Worm (Caenorhabditis elegans): Measurements from ENCODE around the gene ZK546.19.
A peak's percentile ranks its signal among the peaks of the same experiment; 100 is the strongest.

The ZK546.19 gene

DNA sequence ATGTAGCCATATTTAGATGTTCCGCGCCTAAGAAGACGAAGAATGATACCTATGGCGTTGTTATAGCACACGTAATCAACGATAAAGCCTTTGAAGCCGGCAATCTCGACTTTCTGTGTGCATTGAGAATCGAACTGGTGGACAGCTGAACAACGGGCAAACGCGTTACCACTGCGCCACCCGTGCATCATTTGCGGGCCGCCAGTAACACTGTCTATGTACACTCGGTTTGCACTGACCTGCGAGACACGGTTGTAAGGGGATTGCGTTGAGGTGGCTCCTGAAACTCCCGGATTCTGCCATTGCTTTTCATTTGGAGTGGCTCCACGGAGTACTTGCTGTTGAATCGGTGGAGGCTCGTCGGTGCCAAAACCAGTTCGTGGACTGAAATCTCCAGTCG, 871 bp downstream of the ZK546.19 start:
- peak; percentile 92 for TF ChIP-seq cnd-1 (tag; optimal IDR thresholded peaks at IDR 0.05)
- no peak for TF ChIP-seq elt-3 (tag; optimal IDR thresholded peaks at IDR 0.05)
- peak; percentile 72 for TF ChIP-seq ceh-43 (GFP tag; optimal IDR thresholded peaks at IDR 0.05)
- TF ChIP-seq bed-3 (GFP tag; optimal IDR thresholded peaks at IDR 0.05) = peak; percentile 58
- TF ChIP-seq nhr-76 (tag; optimal IDR thresholded peaks at IDR 0.05) = peak; percentile 25
- no peak for TF ChIP-seq unc-39 (tag; optimal IDR thresholded peaks at IDR 0.05)
- no peak for TF ChIP-seq nhr-28 (tag; optimal IDR thresholded peaks at IDR 0.05)
- no peak for TF ChIP-seq mep-1 (tag; optimal IDR thresholded peaks at IDR 0.05)
- TF ChIP-seq pha-4 (tag; optimal IDR thresholded peaks at IDR 0.05) = peak; percentile 24
- TF ChIP-seq ceh-39 (tag; optimal IDR thresholded peaks at IDR 0.05) = no peak
- no peak for TF ChIP-seq nhr-237 (tag; optimal IDR thresholded peaks at IDR 0.05)
- TF ChIP-seq nhr-12 (tag; optimal IDR thresholded peaks at IDR 0.05) = no peak
- TF ChIP-seq tbx-8 (GFP tag; optimal IDR thresholded peaks at IDR 0.05) = no peak
- no peak for TF ChIP-seq snpc-4 (tag; optimal IDR thresholded peaks at IDR 0.05)
- TF ChIP-seq drap-1 (GFP tag; optimal IDR thresholded peaks at IDR 0.05) = peak; percentile 86
- TF ChIP-seq lin-13 (tag; optimal IDR thresholded peaks at IDR 0.05) = peak; percentile 57
- peak; percentile 90 for TF ChIP-seq ceh-83 (GFP tag; optimal IDR thresholded peaks at IDR 0.05)
- peak; percentile 75 for TF ChIP-seq sem-2 (GFP tag; optimal IDR thresholded peaks at IDR 0.05)
- TF ChIP-seq hlh-1 (tag; optimal IDR thresholded peaks at IDR 0.05) = no peak
- peak; percentile 40 for TF ChIP-seq flh-1 (GFP tag; optimal IDR thresholded peaks at IDR 0.05)
- TF ChIP-seq M03D4.4 (tag; optimal IDR thresholded peaks at IDR 0.05) = peak; percentile 84
- no peak for TF ChIP-seq zip-8 (tag; optimal IDR thresholded peaks at IDR 0.05)
- TF ChIP-seq ham-2 (GFP tag; optimal IDR thresholded peaks at IDR 0.05) = peak; percentile 90
- no peak for TF ChIP-seq elt-1 (tag; optimal IDR thresholded peaks at IDR 0.05; ENCODE audit: borderline replicate concordance, insufficient read depth)
- no peak for TF ChIP-seq mab-5 (tag; optimal IDR thresholded peaks at IDR 0.05)
- TF ChIP-seq unc-120 (tag; optimal IDR thresholded peaks at IDR 0.05; ENCODE audit: poor library complexity, severe bottlenecking) = peak; percentile 64
- TF ChIP-seq lsy-2 (tag; optimal IDR thresholded peaks at IDR 0.05) = no peak
- TF ChIP-seq ztf-11 (tag; optimal IDR thresholded peaks at IDR 0.05) = no peak
- TF ChIP-seq unc-62 (GFP tag; optimal IDR thresholded peaks at IDR 0.05) = no peak
- peak; percentile 88 for TF ChIP-seq mls-2 (tag; optimal IDR thresholded peaks at IDR 0.05)
- TF ChIP-seq nhr-2 (tag; optimal IDR thresholded peaks at IDR 0.05) = no peak
- peak; percentile 90 for TF ChIP-seq sptf-1 (tag; optimal IDR thresholded peaks at IDR 0.05)
- TF ChIP-seq lin-32 (GFP tag; optimal IDR thresholded peaks at IDR 0.05) = peak; percentile 64
- no peak for TF ChIP-seq ces-1 (GFP tag; optimal IDR thresholded peaks at IDR 0.05)
- no peak for TF ChIP-seq blmp-1 (tag; optimal IDR thresholded peaks at IDR 0.05)

DNA sequence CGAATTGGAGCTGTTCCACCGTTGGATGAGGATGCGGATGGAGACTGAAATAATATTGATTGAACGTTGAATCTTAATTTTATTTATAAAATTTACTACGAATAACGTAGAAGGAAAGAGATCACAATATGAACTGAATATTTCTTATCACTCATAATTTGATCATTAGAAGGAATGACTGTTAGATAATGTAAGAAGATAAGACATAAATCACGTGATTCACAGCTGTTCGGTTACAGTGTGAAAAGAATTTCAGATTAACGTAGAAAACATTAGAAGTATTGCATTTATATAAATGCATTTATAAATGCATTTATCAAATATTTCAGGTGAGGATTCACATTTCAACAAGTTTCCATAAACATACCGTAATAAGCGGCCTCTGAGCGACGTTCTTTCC, 1.3 kb downstream of the ZK546.19 start:
- TF ChIP-seq elt-1 (tag; optimal IDR thresholded peaks at IDR 0.05; ENCODE audit: borderline replicate concordance, insufficient read depth) (no peak), ztf-11 (tag; optimal IDR thresholded peaks at IDR 0.05) (no peak), nhr-12 (tag; optimal IDR thresholded peaks at IDR 0.05) (no peak), unc-62 (GFP tag; optimal IDR thresholded peaks at IDR 0.05) (no peak), ham-2 (GFP tag; optimal IDR thresholded peaks at IDR 0.05) (no peak), mls-2 (tag; optimal IDR thresholded peaks at IDR 0.05) (no peak), lin-32 (GFP tag; optimal IDR thresholded peaks at IDR 0.05) (no peak), ceh-43 (GFP tag; optimal IDR thresholded peaks at IDR 0.05) (no peak), unc-120 (tag; optimal IDR thresholded peaks at IDR 0.05; ENCODE audit: poor library complexity, severe bottlenecking) (no peak), ceh-83 (GFP tag; optimal IDR thresholded peaks at IDR 0.05) (no peak), pha-4 (tag; optimal IDR thresholded peaks at IDR 0.05) (no peak), lsy-2 (tag; optimal IDR thresholded peaks at IDR 0.05) (no peak), nhr-2 (tag; optimal IDR thresholded peaks at IDR 0.05) (no peak), hlh-1 (tag; optimal IDR thresholded peaks at IDR 0.05) (no peak), ces-1 (GFP tag; optimal IDR thresholded peaks at IDR 0.05) (no peak), tbx-8 (GFP tag; optimal IDR thresholded peaks at IDR 0.05) (no peak), sptf-1 (tag; optimal IDR thresholded peaks at IDR 0.05) (no peak)

DNA sequence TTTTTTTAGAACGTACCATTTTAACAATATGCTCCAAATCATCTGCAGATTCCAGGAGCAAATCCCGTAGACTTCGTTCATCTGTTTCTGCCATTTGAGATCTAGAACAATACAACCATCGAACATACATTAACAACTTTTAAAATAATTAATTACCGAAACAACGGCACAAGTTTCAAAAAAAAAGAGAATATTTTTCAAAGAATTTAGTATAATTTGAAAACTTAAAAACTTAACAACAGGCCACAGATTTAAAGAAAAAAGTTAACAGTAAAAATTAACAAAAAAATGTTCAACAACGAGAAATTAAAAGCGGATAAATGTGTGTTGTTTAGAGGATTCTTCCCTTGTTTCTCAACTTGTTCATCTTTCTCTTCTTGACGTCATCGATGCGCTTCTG, 2.3 kb downstream of the ZK546.19 start, which contains the start of gene mdt-4:
TSS of gene mdt-4 (minus strand) at position 101 of the 400 bp plus-strand sequence.
- TF ChIP-seq pha-4 (tag; optimal IDR thresholded peaks at IDR 0.05) (no peak), lin-32 (GFP tag; optimal IDR thresholded peaks at IDR 0.05) (no peak), hlh-1 (tag; optimal IDR thresholded peaks at IDR 0.05) (no peak), nhr-28 (tag; optimal IDR thresholded peaks at IDR 0.05) (no peak), nhr-237 (tag; optimal IDR thresholded peaks at IDR 0.05) (no peak), nhr-76 (tag; optimal IDR thresholded peaks at IDR 0.05) (no peak), unc-62 (GFP tag; optimal IDR thresholded peaks at IDR 0.05) (no peak), unc-120 (tag; optimal IDR thresholded peaks at IDR 0.05; ENCODE audit: poor library complexity, severe bottlenecking) (no peak), mep-1 (tag; optimal IDR thresholded peaks at IDR 0.05) (no peak), cnd-1 (tag; optimal IDR thresholded peaks at IDR 0.05) (no peak), mab-5 (tag; optimal IDR thresholded peaks at IDR 0.05) (no peak), mls-2 (tag; optimal IDR thresholded peaks at IDR 0.05) (no peak), nhr-2 (tag; optimal IDR thresholded peaks at IDR 0.05) (no peak), ceh-43 (GFP tag; optimal IDR thresholded peaks at IDR 0.05) (no peak), flh-1 (GFP tag; optimal IDR thresholded peaks at IDR 0.05) (no peak), lsy-2 (tag; optimal IDR thresholded peaks at IDR 0.05) (no peak), blmp-1 (tag; optimal IDR thresholded peaks at IDR 0.05) (no peak)
